Worm (Caenorhabditis elegans): Measurements from ENCODE around the gene F08D12.4.

F08D12.4 gene

ce11 chrII:2785787-2786186 lies 7.8 kb downstream of the F08D12.4 start:
- TF ChIP-seq mab-5 (tag; optimal IDR thresholded peaks at IDR 0.05), result no peak
- TF ChIP-seq unc-120 (tag; optimal IDR thresholded peaks at IDR 0.05; ENCODE audit: poor library complexity, severe bottlenecking), result no peak
- TF ChIP-seq cnd-1 (tag; optimal IDR thresholded peaks at IDR 0.05), result no peak
- no peak for TF ChIP-seq blmp-1 (tag; optimal IDR thresholded peaks at IDR 0.05)
- TF ChIP-seq unc-39 (tag; optimal IDR thresholded peaks at IDR 0.05), result no peak
- no peak for TF ChIP-seq sptf-1 (tag; optimal IDR thresholded peaks at IDR 0.05)
- no peak for TF ChIP-seq elt-3 (tag; optimal IDR thresholded peaks at IDR 0.05)
- TF ChIP-seq mep-1 (tag; optimal IDR thresholded peaks at IDR 0.05), result no peak
- no peak for TF ChIP-seq lin-32 (GFP tag; optimal IDR thresholded peaks at IDR 0.05)
- no peak for TF ChIP-seq tbx-8 (GFP tag; optimal IDR thresholded peaks at IDR 0.05)
- TF ChIP-seq elt-1 (tag; optimal IDR thresholded peaks at IDR 0.05; ENCODE audit: borderline replicate concordance, insufficient read depth), result no peak

DNA sequence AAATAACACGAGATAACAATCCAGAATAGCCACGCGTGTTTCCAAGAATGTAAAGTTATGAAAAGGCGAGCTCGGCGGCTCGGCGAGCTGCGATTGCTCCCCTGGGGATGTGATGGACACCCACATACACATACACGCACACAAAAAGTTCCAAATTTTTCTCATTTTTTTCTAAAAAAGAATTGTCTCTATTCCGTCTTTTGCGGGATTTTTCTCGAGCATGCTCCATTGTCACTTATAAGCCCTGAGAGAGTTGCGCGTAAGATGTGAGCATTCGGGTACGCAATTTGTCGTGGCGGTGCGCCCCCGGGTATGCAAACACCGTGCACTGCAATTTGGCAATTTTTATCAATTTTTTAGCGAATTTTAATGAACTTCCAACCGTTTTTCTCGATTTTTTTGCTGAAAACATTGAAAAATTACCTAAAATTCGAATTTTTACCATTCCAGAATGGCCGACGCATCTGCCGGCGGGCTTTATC lies 9.1 kb downstream of the F08D12.4 start, which contains the start of the genes F08D12.12 and srpa-72:
F08D12.12 (minus strand) TSS at position 51 of the 482 bp plus-strand sequence.
srpa-72 (plus strand) TSS at position 451 of the 482 bp plus-strand sequence.
- no peak for TF ChIP-seq blmp-1 (tag; optimal IDR thresholded peaks at IDR 0.05)
- TF ChIP-seq nhr-76 (tag; optimal IDR thresholded peaks at IDR 0.05), result no peak
- peak; percentile 7 for TF ChIP-seq unc-120 (tag; optimal IDR thresholded peaks at IDR 0.05; ENCODE audit: poor library complexity, severe bottlenecking)
- peak; percentile 45 for TF ChIP-seq pha-4 (tag; optimal IDR thresholded peaks at IDR 0.05)
- no peak for TF ChIP-seq elt-1 (tag; optimal IDR thresholded peaks at IDR 0.05; ENCODE audit: borderline replicate concordance, insufficient read depth)
- no peak for TF ChIP-seq nhr-12 (tag; optimal IDR thresholded peaks at IDR 0.05)
- no peak for TF ChIP-seq ham-2 (GFP tag; optimal IDR thresholded peaks at IDR 0.05)
- TF ChIP-seq nhr-28 (tag; optimal IDR thresholded peaks at IDR 0.05), result no peak
- TF ChIP-seq lsy-2 (tag; optimal IDR thresholded peaks at IDR 0.05), result peak; percentile 10

DNA sequence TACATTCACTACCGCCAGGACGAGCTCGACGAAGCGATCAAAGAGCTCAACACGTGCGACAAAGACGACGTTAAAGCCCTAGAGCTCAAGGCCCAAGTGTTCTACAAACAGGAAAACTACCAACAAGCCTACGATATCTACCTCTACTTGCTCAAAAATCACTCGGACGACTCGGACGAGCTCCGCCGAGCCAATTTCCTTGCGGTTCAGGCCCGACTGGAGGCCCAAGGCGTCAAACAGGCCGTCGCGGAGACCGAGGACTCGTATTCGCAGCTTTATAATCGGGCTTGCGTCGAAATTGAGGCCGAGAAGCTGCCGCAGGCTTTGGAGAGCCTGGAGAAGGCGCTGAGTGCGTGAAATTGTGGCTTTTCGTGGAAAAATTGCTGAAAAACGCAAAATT lies 9.9 kb downstream of the F08D12.4 start:
- TF ChIP-seq mls-2 (tag; optimal IDR thresholded peaks at IDR 0.05) (no peak), bed-3 (GFP tag; optimal IDR thresholded peaks at IDR 0.05) (no peak)

- TF ChIP-seq M03D4.4 (tag; optimal IDR thresholded peaks at IDR 0.05) (no peak), unc-120 (tag; optimal IDR thresholded peaks at IDR 0.05; ENCODE audit: poor library complexity, severe bottlenecking) (no peak), drap-1 (GFP tag; optimal IDR thresholded peaks at IDR 0.05) (no peak), ceh-83 (GFP tag; optimal IDR thresholded peaks at IDR 0.05) (no peak), unc-62 (GFP tag; optimal IDR thresholded peaks at IDR 0.05) (no peak), ztf-11 (tag; optimal IDR thresholded peaks at IDR 0.05) (no peak), ces-1 (GFP tag; optimal IDR thresholded peaks at IDR 0.05) (no peak), elt-3 (tag; optimal IDR thresholded peaks at IDR 0.05) (no peak), snpc-4 (tag; optimal IDR thresholded peaks at IDR 0.05) (no peak), lsy-2 (tag; optimal IDR thresholded peaks at IDR 0.05) (no peak), pha-4 (tag; optimal IDR thresholded peaks at IDR 0.05) (no peak), hlh-1 (tag; optimal IDR thresholded peaks at IDR 0.05) (no peak), nhr-28 (tag; optimal IDR thresholded peaks at IDR 0.05) (no peak), mep-1 (tag; optimal IDR thresholded peaks at IDR 0.05) (no peak), mab-5 (tag; optimal IDR thresholded peaks at IDR 0.05) (no peak)
Observed at ce11 chrII:2791693-2792092, 13.7 kb downstream of the F08D12.4 start.

- TF ChIP-seq ceh-39 (tag; optimal IDR thresholded peaks at IDR 0.05) (no peak), mls-2 (tag; optimal IDR thresholded peaks at IDR 0.05) (no peak), nhr-28 (tag; optimal IDR thresholded peaks at IDR 0.05) (no peak), mab-5 (tag; optimal IDR thresholded peaks at IDR 0.05) (no peak), unc-39 (tag; optimal IDR thresholded peaks at IDR 0.05) (no peak), ztf-11 (tag; optimal IDR thresholded peaks at IDR 0.05) (no peak), ceh-43 (GFP tag; optimal IDR thresholded peaks at IDR 0.05) (no peak), ceh-83 (GFP tag; optimal IDR thresholded peaks at IDR 0.05) (no peak), elt-1 (tag; optimal IDR thresholded peaks at IDR 0.05; ENCODE audit: borderline replicate concordance, insufficient read depth) (no peak), nhr-2 (tag; optimal IDR thresholded peaks at IDR 0.05) (no peak), flh-1 (GFP tag; optimal IDR thresholded peaks at IDR 0.05) (no peak), ces-1 (GFP tag; optimal IDR thresholded peaks at IDR 0.05) (no peak), cnd-1 (tag; optimal IDR thresholded peaks at IDR 0.05) (no peak), zip-8 (tag; optimal IDR thresholded peaks at IDR 0.05) (no peak), elt-3 (tag; optimal IDR thresholded peaks at IDR 0.05) (no peak)
Observed at ce11 chrII:2795413-2795812, 17.5 kb downstream of the F08D12.4 start.

All from whole organism, mixed stage, embryonic.